Worm (Caenorhabditis elegans) whole organism, L2 larva: ENCODE measurements around the gene lim-4.

Experiments
- ZK546.5 ChIP-seq: sonication (generic microtip); optimal IDR thresholded peaks from 2 replicates; lab custom pipeline; 2017; ENCODE audit warnings: missing biosample characterization, missing genetic modification characterization
- blmp-1 ChIP-seq: sonication (generic microtip); optimal IDR thresholded peaks from 2 replicates; lab custom pipeline; 2017; ENCODE audit warnings: missing genetic modification characterization, mild to moderate bottlenecking, missing compliant biosample characterization, antibody characterized with exemption, moderate library complexity; ENCODE audit not compliant: insufficient read depth
- egl-27 ChIP-seq: sonication (generic microtip); optimal IDR thresholded peaks from 3 replicates; lab custom pipeline; 2017; ENCODE audit warnings: missing biosample characterization, missing genetic modification reagents, missing genetic modification characterization
- elt-1 ChIP-seq: fragments of 150-350 bp; optimal IDR thresholded peaks from 2 replicates; lab custom pipeline; 2014; ENCODE audit warnings: missing biosample characterization, missing genetic modification characterization
- mab-5 ChIP-seq: fragments of 150-350 bp; optimal IDR thresholded peaks from 2 replicates; lab custom pipeline; 2014; ENCODE audit warnings: missing biosample characterization, missing genetic modification characterization
- mdl-1 ChIP-seq, 2 experiments: fragments of 150-350 bp in 1 of 2; sonication (generic microtip) in 1 of 2; optimal IDR thresholded peaks; 2 replicates each; lab custom pipeline; 2017; ENCODE audit warnings: missing biosample characterization in 2 of 2, missing genetic modification characterization in 2 of 2
- nhr-237 ChIP-seq: fragments of 150-350 bp; optimal IDR thresholded peaks from 2 replicates; lab custom pipeline; 2014; ENCODE audit warnings: missing biosample characterization, missing genetic modification characterization
- snpc-4 ChIP-seq: fragments of 150-350 bp; optimal IDR thresholded peaks from 2 replicates; lab custom pipeline; 2014; ENCODE audit warnings: missing biosample characterization, missing genetic modification characterization
- unc-55 ChIP-seq: fragments of 150-350 bp; sonication (generic microtip); optimal IDR thresholded peaks from 3 replicates; lab custom pipeline; 2014; ENCODE audit warnings: missing biosample characterization, missing genetic modification reagents, missing genetic modification characterization
- unc-62 ChIP-seq: fragments of 150-350 bp; optimal IDR thresholded peaks from 2 replicates; lab custom pipeline; 2014; ENCODE audit warnings: missing biosample characterization, missing genetic modification reagents, missing genetic modification characterization
- ztf-1 ChIP-seq: fragments of 200-800 bp; sonication (Bioruptor generic); conservative IDR thresholded peaks from 2 replicates; pipeline ENCODE4 v1.3.6; 2022; ENCODE audit warnings: missing genetic modification characterization, missing compliant biosample characterization
- ztf-11 ChIP-seq: sonication (generic microtip); optimal IDR thresholded peaks from 2 replicates; lab custom pipeline; 2017; ENCODE audit warnings: missing biosample characterization, missing genetic modification characterization
- ztf-4 ChIP-seq: fragments of 150-350 bp; optimal IDR thresholded peaks from 2 replicates; lab custom pipeline; 2014; ENCODE audit warnings: missing biosample characterization, missing genetic modification characterization

DNA sequence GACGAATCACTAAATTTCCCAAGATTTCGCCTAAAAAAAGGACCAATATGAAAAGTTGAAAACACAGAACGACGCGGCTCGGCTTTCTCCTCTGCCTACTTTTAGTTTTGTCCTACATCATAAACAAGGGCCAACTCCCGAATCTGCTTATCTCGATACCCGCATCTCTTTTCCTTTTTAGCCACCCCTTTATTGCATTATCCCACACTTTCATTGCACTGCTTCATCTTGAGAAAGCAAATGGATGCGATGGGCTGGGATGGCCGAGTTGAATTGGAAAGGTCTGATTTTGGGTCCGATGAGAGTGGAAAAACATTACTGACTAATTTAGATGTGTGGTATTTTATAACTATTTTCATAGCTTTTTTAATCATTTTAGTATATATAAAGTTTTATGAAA is 17.6 kb downstream of the lim-4 start:
- TF ChIP-seq ztf-4 (no peak), blmp-1 (no peak), unc-62 (no peak), ztf-11 (tag; lab: Kevin White, UChicago) (no peak), unc-55 (GFP tag; lab: Kevin White, UChicago) (no peak), mab-5 (tag; lab: Kevin White, UChicago) (no peak), mdl-1 (tag; optimal IDR thresholded peaks at IDR 0.05; lab: Kevin White, UChicago) (no peak), nhr-237 (tag; lab: Kevin White, UChicago) (no peak), egl-27 (tag; lab: Kevin White, UChicago) (no peak), snpc-4 (tag; lab: Kevin White, UChicago) (no peak), elt-1 (tag; lab: Kevin White, UChicago) (no peak), ztf-1 (GFP tag; lab: Robert Waterston, UW) (no peak), ZK546.5 (tag; lab: Kevin White, UChicago) (no peak)
